Worm (Caenorhabditis elegans) whole organism, L1 larva: Measurements from ENCODE around the gene Y38A10A.11.

Experiments used
- nhr-90 ChIP-seq: sonication (generic microtip); optimal IDR thresholded peaks from 2 replicates; lab custom pipeline; 2016; ENCODE audit warnings: mild to moderate bottlenecking, missing genetic modification characterization, missing compliant biosample characterization; ENCODE audit not compliant: poor library complexity
- zag-1 ChIP-seq: fragments of 150-350 bp; optimal IDR thresholded peaks from 2 replicates; lab custom pipeline; 2014; ENCODE audit warnings: missing biosample characterization, missing genetic modification characterization

- TF ChIP-seq nhr-90 (peak; percentile 79), zag-1 (no peak)
These were observed 4.1 kb upstream of the Y38A10A.11 start, which contains the start of gene cwf-19L1 for ce11 chrV:6107474-6107873.
